Worm (Caenorhabditis elegans): ENCODE data around the gene rpl-37.

The rpl-37 gene

DNA sequence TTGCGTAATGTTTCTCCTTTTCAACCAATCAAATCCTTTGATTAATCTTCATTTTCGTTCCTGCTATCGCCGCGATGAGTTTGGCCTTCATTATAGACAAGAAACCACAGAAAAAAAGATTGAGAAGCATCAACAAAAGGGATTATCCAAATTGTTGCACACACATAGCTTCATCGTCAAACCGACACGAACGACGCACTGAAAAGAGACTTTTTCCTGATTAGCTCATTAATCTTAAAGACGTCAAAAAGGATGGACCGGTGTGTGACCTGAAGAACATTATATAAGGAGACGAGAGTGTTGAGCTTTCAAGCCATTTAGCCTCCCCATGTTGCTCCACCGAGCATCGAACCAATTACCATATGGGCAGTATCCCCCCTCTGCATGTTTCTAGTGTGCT, 41.3 kb downstream of the rpl-37 start:
- TF ChIP-seq ets-5 (GFP tag; IDR thresholded peaks at IDR 0.05) (no peak), nhr-12 (tag; optimal IDR thresholded peaks at IDR 0.05) (no peak), sptf-1 (tag; optimal IDR thresholded peaks at IDR 0.05) (no peak), nhr-19 (GFP tag; conservative IDR thresholded peaks at IDR 0.05) (no peak), dsc-1 (tag; optimal IDR thresholded peaks at IDR 0.05) (peak; percentile 92), pax-3 (tag; optimal IDR thresholded peaks at IDR 0.05) (peak; percentile 98), lir-3 (tag; optimal IDR thresholded peaks at IDR 0.05; ENCODE audit: poor library complexity) (no peak), lsy-2 (tag; optimal IDR thresholded peaks at IDR 0.05) (no peak)

DNA sequence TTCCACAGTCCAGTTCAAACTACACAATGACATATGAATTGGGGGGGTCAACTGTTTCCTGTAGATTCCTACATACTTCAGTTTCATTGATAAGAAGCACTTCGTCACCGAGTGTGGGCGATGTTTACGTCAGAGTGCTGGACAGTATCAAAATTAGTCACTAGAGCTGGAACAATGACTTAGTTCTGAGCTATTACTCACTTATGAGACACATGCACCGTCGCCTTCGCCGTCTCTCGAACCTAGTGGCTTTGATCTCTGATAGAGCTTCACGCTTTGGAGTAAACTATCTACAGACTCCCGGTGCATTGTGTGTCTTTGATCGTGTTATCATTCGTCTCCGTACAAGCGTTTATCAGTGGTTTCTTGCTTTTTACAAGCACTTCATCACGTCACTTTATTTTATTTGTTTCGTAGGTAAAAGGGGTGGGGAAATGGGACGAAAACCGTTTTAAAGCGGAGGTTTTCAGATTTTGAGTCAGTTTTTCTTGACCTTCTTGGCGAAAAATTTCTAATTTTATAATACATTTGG, 43.0 kb downstream of the rpl-37 start:
- TF ChIP-seq nhr-71 (tag; optimal IDR thresholded peaks at IDR 0.05), result peak; percentile 7
- no peak for TF ChIP-seq nhr-90 (tag; optimal IDR thresholded peaks at IDR 0.05; ENCODE audit: poor library complexity)
- no peak for TF ChIP-seq ztf-11 (tag; optimal IDR thresholded peaks at IDR 0.05)
- no peak for TF ChIP-seq ceh-63 (GFP tag; optimal IDR thresholded peaks at IDR 0.05)
- no peak for TF ChIP-seq unc-130 (tag; optimal IDR thresholded peaks at IDR 0.05)
- no peak for TF ChIP-seq mdl-1 (tag; optimal IDR thresholded peaks at IDR 0.05)
- peak; percentile 12 for TF ChIP-seq nhr-20 (tag; optimal IDR thresholded peaks at IDR 0.05)
- TF ChIP-seq pqm-1 (tag; optimal IDR thresholded peaks at IDR 0.05), result no peak
- TF ChIP-seq mep-1 (tag; optimal IDR thresholded peaks at IDR 0.05), result no peak
- peak; percentile 79 for TF ChIP-seq elt-2 (tag; optimal IDR thresholded peaks at IDR 0.05)
- TF ChIP-seq nhr-85 (tag), result no peak
- TF ChIP-seq elt-3 (tag; optimal IDR thresholded peaks at IDR 0.05), result no peak
- TF ChIP-seq nhr-47 (tag; optimal IDR thresholded peaks at IDR 0.05), result no peak
- no peak for TF ChIP-seq pag-3 (tag; optimal IDR thresholded peaks at IDR 0.05; ENCODE audit: borderline replicate concordance, insufficient read depth)
- no peak for TF ChIP-seq nhr-76 (tag; optimal IDR thresholded peaks at IDR 0.05)
- TF ChIP-seq pax-3 (tag; optimal IDR thresholded peaks at IDR 0.05), result peak; percentile 79

DNA sequence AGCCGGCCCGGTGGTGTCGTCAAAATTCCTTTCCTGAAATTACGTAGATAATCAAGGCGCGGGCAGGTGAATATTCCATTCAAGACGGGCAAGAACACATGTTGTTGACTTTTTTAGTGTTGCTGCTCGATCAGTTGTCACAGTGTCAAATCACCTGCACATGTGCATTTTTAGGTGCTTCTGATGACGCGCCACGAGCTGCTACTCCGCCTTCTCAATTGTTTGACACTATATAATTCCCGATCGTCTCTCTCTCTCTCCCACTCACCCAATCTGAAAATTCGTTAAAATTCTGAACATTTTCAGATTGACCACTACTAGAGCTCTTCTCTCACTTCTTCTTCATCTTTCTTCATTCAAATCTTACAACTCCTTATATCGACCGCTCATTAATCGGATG, 44.8 kb downstream of the rpl-37 start, which contains the start of gene nhr-6:
TSS of gene nhr-6 (plus strand) at position 301 of the 400 bp plus-strand sequence.
- TF ChIP-seq elt-3 (tag; optimal IDR thresholded peaks at IDR 0.05) (no peak), nhr-19 (GFP tag; conservative IDR thresholded peaks at IDR 0.05) (no peak), ceh-82 (tag; optimal IDR thresholded peaks at IDR 0.05) (no peak), unc-130 (tag; optimal IDR thresholded peaks at IDR 0.05) (no peak), hlh-4 (tag; optimal IDR thresholded peaks at IDR 0.05) (peak; percentile 40), mef-2 (tag; optimal IDR thresholded peaks at IDR 0.05) (no peak), lsy-2 (tag; optimal IDR thresholded peaks at IDR 0.05) (no peak), pax-3 (tag; optimal IDR thresholded peaks at IDR 0.05) (peak; percentile 42)
